Worm (Caenorhabditis elegans) whole organism, L2 larva: ENCODE measurements around the gene F54D5.7.

ENCODE experiments used
- F13H6.1 ChIP-seq: sonication (generic microtip); optimal IDR thresholded peaks from 2 replicates; lab custom pipeline; 2016; ENCODE audit warnings: missing genetic modification characterization, missing compliant biosample characterization
- R02D3.7 ChIP-seq: fragments of 150-350 bp; optimal IDR thresholded peaks from 2 replicates; lab custom pipeline; 2014; ENCODE audit warnings: missing biosample characterization, missing genetic modification characterization
- Y55F3AM.14 ChIP-seq: fragments of 200-800 bp; sonication (Bioruptor generic); optimal IDR thresholded peaks from 2 replicates; lab custom pipeline; 2018; ENCODE audit warnings: mild to moderate bottlenecking, missing genetic modification characterization, missing compliant biosample characterization
- ZK546.5 ChIP-seq: sonication (generic microtip); optimal IDR thresholded peaks from 2 replicates; lab custom pipeline; 2017; ENCODE audit warnings: missing biosample characterization, missing genetic modification characterization
- alr-1 ChIP-seq: fragments of 150-350 bp; optimal IDR thresholded peaks from 2 replicates; lab custom pipeline; 2014; ENCODE audit warnings: missing biosample characterization, missing genetic modification characterization
- aly-2 ChIP-seq: fragments of 150-350 bp; optimal IDR thresholded peaks from 2 replicates; lab custom pipeline; 2014; ENCODE audit warnings: missing biosample characterization, missing genetic modification characterization
- blmp-1 ChIP-seq: sonication (generic microtip); optimal IDR thresholded peaks from 2 replicates; lab custom pipeline; 2017; ENCODE audit warnings: missing genetic modification characterization, mild to moderate bottlenecking, missing compliant biosample characterization, antibody characterized with exemption, moderate library complexity; ENCODE audit not compliant: insufficient read depth
- ceh-16 ChIP-seq: fragments of 150-350 bp; optimal IDR thresholded peaks from 2 replicates; lab custom pipeline; 2014; ENCODE audit warnings: missing biosample characterization, missing genetic modification characterization
- ceh-82 ChIP-seq: fragments of 150-350 bp; optimal IDR thresholded peaks from 2 replicates; lab custom pipeline; 2014; ENCODE audit warnings: missing biosample characterization, missing genetic modification characterization
- crh-2 ChIP-seq: sonication (generic microtip); optimal IDR thresholded peaks from 2 replicates; lab custom pipeline; 2017; ENCODE audit warnings: missing biosample characterization, missing genetic modification characterization
- dmd-4 ChIP-seq: sonication (generic microtip); optimal IDR thresholded peaks from 2 replicates; lab custom pipeline; 2017; ENCODE audit warnings: missing biosample characterization, missing genetic modification characterization
- egl-27 ChIP-seq: sonication (generic microtip); optimal IDR thresholded peaks from 3 replicates; lab custom pipeline; 2017; ENCODE audit warnings: missing biosample characterization, missing genetic modification reagents, missing genetic modification characterization
- elt-1 ChIP-seq: fragments of 150-350 bp; optimal IDR thresholded peaks from 2 replicates; lab custom pipeline; 2014; ENCODE audit warnings: missing biosample characterization, missing genetic modification characterization
- elt-3 ChIP-seq: sonication (generic microtip); optimal IDR thresholded peaks from 2 replicates; lab custom pipeline; 2017; ENCODE audit warnings: missing biosample characterization, missing genetic modification characterization
- gmeb-1 ChIP-seq: fragments of 150-350 bp; optimal IDR thresholded peaks from 2 replicates; lab custom pipeline; 2014; ENCODE audit warnings: missing biosample characterization, missing genetic modification characterization
- lin-13 ChIP-seq: fragments of 150-350 bp; optimal IDR thresholded peaks from 2 replicates; lab custom pipeline; 2014; ENCODE audit warnings: missing biosample characterization, missing genetic modification reagents, missing genetic modification characterization
- mab-5 ChIP-seq: fragments of 150-350 bp; optimal IDR thresholded peaks from 2 replicates; lab custom pipeline; 2014; ENCODE audit warnings: missing biosample characterization, missing genetic modification characterization
- mdl-1 ChIP-seq, 2 experiments: fragments of 150-350 bp in 1 of 2; sonication (generic microtip) in 1 of 2; optimal IDR thresholded peaks; 2 replicates each; lab custom pipeline; 2017; ENCODE audit warnings: missing biosample characterization in 2 of 2, missing genetic modification characterization in 2 of 2
- nhr-10 ChIP-seq: sonication (generic microtip); optimal IDR thresholded peaks from 2 replicates; lab custom pipeline; 2017; ENCODE audit warnings: missing biosample characterization, missing genetic modification characterization
- nhr-11 ChIP-seq: fragments of 150-350 bp; optimal IDR thresholded peaks from 2 replicates; lab custom pipeline; 2014; ENCODE audit warnings: missing biosample characterization, missing genetic modification characterization
- nhr-129 ChIP-seq: fragments of 150-350 bp; optimal IDR thresholded peaks from 2 replicates; lab custom pipeline; 2014; ENCODE audit warnings: missing biosample characterization, missing genetic modification characterization
- nhr-21 ChIP-seq: fragments of 150-350 bp; optimal IDR thresholded peaks from 2 replicates; lab custom pipeline; 2014; ENCODE audit warnings: missing biosample characterization, missing genetic modification characterization
- nhr-23 ChIP-seq: fragments of 150-350 bp; optimal IDR thresholded peaks from 2 replicates; lab custom pipeline; 2014; ENCODE audit warnings: missing biosample characterization, missing genetic modification reagents, missing genetic modification characterization
- nhr-237 ChIP-seq: fragments of 150-350 bp; optimal IDR thresholded peaks from 2 replicates; lab custom pipeline; 2014; ENCODE audit warnings: missing biosample characterization, missing genetic modification characterization
- nhr-6 ChIP-seq: fragments of 150-350 bp; optimal IDR thresholded peaks from 2 replicates; lab custom pipeline; 2014; ENCODE audit warnings: missing biosample characterization, missing genetic modification characterization
- nhr-77 ChIP-seq: fragments of 150-350 bp; optimal IDR thresholded peaks from 2 replicates; lab custom pipeline; 2014; ENCODE audit warnings: missing biosample characterization, missing genetic modification characterization
- peb-1 ChIP-seq: fragments of 150-350 bp; optimal IDR thresholded peaks from 2 replicates; lab custom pipeline; 2014; ENCODE audit warnings: missing biosample characterization, missing genetic modification characterization
- sem-4 ChIP-seq: fragments of 150-350 bp; optimal IDR thresholded peaks from 2 replicates; lab custom pipeline; 2014; ENCODE audit warnings: missing biosample characterization, missing genetic modification reagents, missing genetic modification characterization
- skn-1 ChIP-seq: sonication (generic microtip); optimal IDR thresholded peaks from 2 replicates; lab custom pipeline; 2017; ENCODE audit warnings: missing biosample characterization, missing genetic modification characterization
- sma-3 ChIP-seq: sonication (generic microtip); optimal IDR thresholded peaks from 2 replicates; lab custom pipeline; 2016; ENCODE audit warnings: missing genetic modification reagents, missing genetic modification characterization, missing compliant biosample characterization
- sma-9 ChIP-seq, 2 experiments: fragments of 150-350 bp in 1 of 2; sonication (generic microtip) in 1 of 2; optimal IDR thresholded peaks; 2 replicates each; lab custom pipeline; 2014 to 2016; ENCODE audit warnings: missing genetic modification characterization in 2 of 2, mild to moderate bottlenecking in 1 of 2, missing biosample characterization in 1 of 2, missing compliant biosample characterization in 1 of 2, missing genetic modification reagents in 1 of 2, moderate library complexity in 1 of 2
- snpc-4 ChIP-seq: fragments of 150-350 bp; optimal IDR thresholded peaks from 2 replicates; lab custom pipeline; 2014; ENCODE audit warnings: missing biosample characterization, missing genetic modification characterization
- unc-39 ChIP-seq: fragments of 150-350 bp; optimal IDR thresholded peaks from 2 replicates; lab custom pipeline; 2014; ENCODE audit warnings: missing biosample characterization, missing genetic modification characterization
- unc-55 ChIP-seq: fragments of 150-350 bp; sonication (generic microtip); optimal IDR thresholded peaks from 3 replicates; lab custom pipeline; 2014; ENCODE audit warnings: missing biosample characterization, missing genetic modification reagents, missing genetic modification characterization
- ztf-1 ChIP-seq: fragments of 200-800 bp; sonication (Bioruptor generic); conservative IDR thresholded peaks from 2 replicates; pipeline ENCODE4 v1.3.6; 2022; ENCODE audit warnings: missing genetic modification characterization, missing compliant biosample characterization
- ztf-11 ChIP-seq: sonication (generic microtip); optimal IDR thresholded peaks from 2 replicates; lab custom pipeline; 2017; ENCODE audit warnings: missing biosample characterization, missing genetic modification characterization

F54D5.7 gene

DNA sequence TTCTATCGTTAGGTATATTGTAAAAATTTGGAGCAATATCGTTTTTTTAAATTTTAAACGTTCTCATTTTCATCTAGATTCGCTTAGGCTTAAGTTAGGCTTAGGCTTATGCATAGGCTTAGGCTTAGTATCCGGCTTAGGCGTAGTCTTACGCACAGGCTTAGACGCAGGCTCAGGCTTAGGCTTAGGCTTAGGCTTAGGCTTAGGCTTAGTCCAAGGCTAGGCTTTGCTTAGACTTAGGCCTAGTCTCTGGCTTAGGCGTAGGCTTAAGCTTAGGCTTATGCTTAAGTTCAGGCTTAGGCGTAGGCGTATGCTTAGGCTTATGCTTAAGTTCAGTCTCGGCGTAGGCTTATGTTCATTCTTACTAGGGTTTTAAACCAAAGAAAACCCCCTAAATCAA lies 43.6 kb upstream of the F54D5.7 start:
- TF ChIP-seq nhr-237 (tag; lab: Kevin White, UChicago): no peak
- no peak for TF ChIP-seq nhr-23
- no peak for TF ChIP-seq gmeb-1

ce11 chrII:11510373-11510772 lies 36.9 kb upstream of the F54D5.7 start, which contains the start of gene npr-41:
Gene npr-41 (plus strand): TSS chrII:11510673.
- TF ChIP-seq nhr-6 (tag; lab: Kevin White, UChicago): no peak
- no peak for TF ChIP-seq blmp-1 (tag; lab: Kevin White, UChicago)
- no peak for TF ChIP-seq Y55F3AM.14 (GFP tag; lab: Kevin White, UChicago)
- TF ChIP-seq mab-5 (tag; lab: Kevin White, UChicago): no peak
- TF ChIP-seq gmeb-1: no peak
- no peak for TF ChIP-seq sma-3 (GFP tag; lab: Kevin White, UChicago)
- TF ChIP-seq sem-4 (tag; lab: Kevin White, UChicago): no peak
- no peak for TF ChIP-seq ZK546.5 (tag; lab: Kevin White, UChicago)
- TF ChIP-seq unc-55: no peak
- TF ChIP-seq sma-9 (GFP tag; optimal IDR thresholded peaks at IDR 0.05; lab: Kevin White, UChicago): no peak
- TF ChIP-seq sma-9 (tag; optimal IDR thresholded peaks at IDR 0.05; lab: Kevin White, UChicago): no peak
- no peak for TF ChIP-seq ztf-11 (tag; lab: Kevin White, UChicago)
- TF ChIP-seq aly-2 (tag; lab: Kevin White, UChicago): no peak
- no peak for TF ChIP-seq lin-13 (GFP tag; lab: Kevin White, UChicago)
- no peak for TF ChIP-seq ztf-1 (GFP tag; lab: Robert Waterston, UW)
- no peak for TF ChIP-seq R02D3.7 (tag; lab: Kevin White, UChicago)
- no peak for TF ChIP-seq nhr-77 (tag; lab: Kevin White, UChicago)
- TF ChIP-seq nhr-11: no peak
- TF ChIP-seq nhr-10 (tag; lab: Kevin White, UChicago): no peak
- no peak for TF ChIP-seq mdl-1 (tag; optimal IDR thresholded peaks at IDR 0.05; lab: Kevin White, UChicago)

DNA sequence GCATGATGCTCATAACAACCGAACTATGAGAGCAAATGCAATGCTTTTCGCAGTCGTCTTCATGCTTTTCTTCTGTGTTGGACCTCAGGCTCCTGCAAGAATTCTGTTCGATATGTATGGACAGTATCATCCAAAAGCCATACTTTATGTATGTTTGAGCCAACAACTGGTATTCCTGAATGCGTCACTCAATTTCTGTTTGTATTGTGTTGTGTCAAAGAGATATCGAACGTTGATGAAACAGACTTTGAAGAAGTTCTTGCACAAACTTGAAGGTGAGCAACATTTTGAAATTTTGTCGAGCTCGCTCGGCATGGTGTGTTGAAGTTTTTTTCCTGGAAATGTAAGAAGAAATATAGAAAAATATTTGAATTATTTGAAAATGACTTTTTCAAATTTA lies 34.4 kb upstream of the F54D5.7 start:
- TF ChIP-seq nhr-11 (no peak), ztf-1 (GFP tag; lab: Robert Waterston, UW) (no peak), nhr-129 (tag; lab: Kevin White, UChicago) (no peak), elt-1 (tag; lab: Kevin White, UChicago) (no peak), dmd-4 (tag; lab: Kevin White, UChicago) (no peak), crh-2 (tag; lab: Kevin White, UChicago) (no peak), aly-2 (tag; lab: Kevin White, UChicago) (no peak)

DNA sequence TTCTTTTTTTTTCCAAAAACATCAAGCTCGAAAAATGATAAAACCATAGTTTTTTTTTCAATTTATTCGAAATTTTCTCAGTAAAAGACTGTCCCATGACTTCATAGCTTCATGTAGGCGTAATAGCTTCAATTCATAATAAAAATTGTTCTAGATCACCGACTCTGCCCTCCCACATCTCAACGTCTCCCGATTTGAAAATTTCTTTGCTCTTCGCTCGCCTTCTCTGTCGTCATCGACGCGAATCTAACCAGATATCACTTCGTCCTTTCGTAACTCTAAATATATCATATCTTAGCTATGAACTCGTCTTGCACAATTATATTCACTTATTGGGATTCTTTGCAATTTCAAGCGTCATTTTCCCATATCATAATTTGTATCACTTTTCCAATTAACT lies 32.5 kb upstream of the F54D5.7 start, which contains the start of gene srh-44:
Gene srh-44 (plus strand): TSS at position 301 of the 400 bp plus-strand sequence.
- no peak for TF ChIP-seq elt-3 (tag; lab: Kevin White, UChicago)
- no peak for TF ChIP-seq Y55F3AM.14 (GFP tag; lab: Kevin White, UChicago)
- no peak for TF ChIP-seq unc-39 (tag; lab: Kevin White, UChicago)
- no peak for TF ChIP-seq ceh-82 (tag; lab: Kevin White, UChicago)
- no peak for TF ChIP-seq ceh-16 (tag; lab: Kevin White, UChicago)

- no peak for TF ChIP-seq nhr-21
- TF ChIP-seq peb-1 (tag; lab: Kevin White, UChicago): no peak
- no peak for TF ChIP-seq unc-55
- TF ChIP-seq crh-2 (tag; lab: Kevin White, UChicago): no peak
- TF ChIP-seq snpc-4 (tag; lab: Kevin White, UChicago): no peak
Observed at ce11 chrII:11518184-11518583, 29.1 kb upstream of the F54D5.7 start, which contains the start of gene B0334.10. Gene B0334.10 (plus strand): TSS chrII:11518484.

DNA sequence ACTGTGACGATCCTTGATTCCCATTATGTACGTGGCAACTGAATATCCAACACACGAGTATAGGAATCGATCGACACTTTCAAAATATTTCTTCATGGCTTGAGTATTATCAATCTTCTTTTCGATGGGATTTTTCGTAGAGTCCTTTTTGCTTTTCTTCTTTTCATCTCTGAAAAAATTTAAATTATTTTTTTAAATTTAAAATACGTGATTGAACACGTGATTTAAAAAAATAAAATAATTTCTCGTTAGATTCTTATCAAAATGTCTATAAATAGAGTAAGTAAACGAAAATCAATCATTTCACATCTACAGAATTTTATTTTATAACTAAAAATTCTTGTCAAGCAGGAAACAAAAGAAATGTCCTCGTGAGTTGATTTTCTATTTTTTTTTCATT lies 26.0 kb upstream of the F54D5.7 start, which contains the start of gene Y62F5A.10:
Gene Y62F5A.10 (plus strand): TSS at position 301 of the 400 bp plus-strand sequence.
- TF ChIP-seq nhr-6 (tag; lab: Kevin White, UChicago) (no peak), dmd-4 (tag; lab: Kevin White, UChicago) (no peak), egl-27 (no peak), R02D3.7 (tag; lab: Kevin White, UChicago) (no peak), ztf-1 (GFP tag; lab: Robert Waterston, UW) (no peak), mab-5 (tag; lab: Kevin White, UChicago) (no peak), F13H6.1 (tag; lab: Kevin White, UChicago) (no peak), skn-1 (tag; lab: Kevin White, UChicago) (no peak), gmeb-1 (no peak), alr-1 (tag; lab: Kevin White, UChicago) (no peak)
